Fruit fly (Drosophila melanogaster): ENCODE measurements around the gene agt.

The agt gene

dm6 chr3R:6659941-6660340 is at the start of gene agt:
agt (minus strand) TSS chr3R:6660100.
- TF ChIP-seq NC2β (GFP tag; optimal IDR thresholded peaks at IDR 0.05), result peak; percentile 3
- TF ChIP-seq CG12104 (GFP tag; optimal IDR thresholded peaks at IDR 0.05), result no peak
- no peak for TF ChIP-seq pum (GFP tag; optimal IDR thresholded peaks at IDR 0.05)
- TF ChIP-seq tup (GFP tag; optimal IDR thresholded peaks at IDR 0.05), result no peak
- no peak for TF ChIP-seq NK7.1 (GFP tag; optimal IDR thresholded peaks at IDR 0.05)
- peak; percentile 96 for TF ChIP-seq MBD-R2 (GFP tag; IDR thresholded peaks at IDR 0.05)
- TF ChIP-seq Taf1 (GFP tag; IDR thresholded peaks at IDR 0.05), result no peak
- peak; percentile 15 for TF ChIP-seq CG4617 (GFP tag; optimal IDR thresholded peaks at IDR 0.05; ENCODE audit: borderline replicate concordance)
- peak; percentile 49 for TF ChIP-seq CG12659 (GFP tag; optimal IDR thresholded peaks at IDR 0.05)
- TF ChIP-seq CG15011 (GFP tag; optimal IDR thresholded peaks at IDR 0.05), result no peak
- TF ChIP-seq luna (GFP tag; optimal IDR thresholded peaks at IDR 0.05), result no peak
- peak; percentile 98 for TF ChIP-seq CG12155 (GFP tag; optimal IDR thresholded peaks at IDR 0.05)
- no peak for TF ChIP-seq eyg (GFP tag; optimal IDR thresholded peaks at IDR 0.05)
- TF ChIP-seq CG9817 (tag; optimal IDR thresholded peaks at IDR 0.05), result peak; percentile 11
- no peak for TF ChIP-seq CG10543 (GFP tag; optimal IDR thresholded peaks at IDR 0.05)
- TF ChIP-seq CG18476 (GFP tag; optimal IDR thresholded peaks at IDR 0.05), result no peak
- TF ChIP-seq CG42726 (GFP tag; IDR thresholded peaks at IDR 0.05; ENCODE audit: partially characterized antibody), result 0 out of 2 replicates have a peak, but pooled peaks have one; percentile 28
- TF ChIP-seq CG15601 (tag; optimal IDR thresholded peaks at IDR 0.05), result peak; percentile 10
- TF ChIP-seq sens (GFP tag), result peak; percentile 17
- TF ChIP-seq CG6272 (GFP tag; IDR thresholded peaks at IDR 0.05), result no peak
- TF ChIP-seq CoRest (tag; optimal IDR thresholded peaks at IDR 0.05), result peak; percentile 52
- TF ChIP-seq Hey (tag; optimal IDR thresholded peaks at IDR 0.05), result no peak
- TF ChIP-seq Ravus (GFP tag; IDR thresholded peaks at IDR 0.05), result no peak
- peak; percentile 26 for TF ChIP-seq CG33213 (GFP tag; optimal IDR thresholded peaks at IDR 0.05)
- peak; percentile 80 for TF ChIP-seq CG3995 (GFP tag; optimal IDR thresholded peaks at IDR 0.05)
- no peak for TF ChIP-seq sc (optimal IDR thresholded peaks at IDR 0.05)
- no peak for TF ChIP-seq sc (GFP tag; optimal IDR thresholded peaks at IDR 0.05)
- no peak for TF ChIP-seq danr (GFP tag; IDR thresholded peaks at IDR 0.05)
- TF ChIP-seq HmgD (GFP tag; optimal IDR thresholded peaks at IDR 0.05), result peak; percentile 61
- TF ChIP-seq CG8290 (GFP tag; optimal IDR thresholded peaks at IDR 0.05), result peak; percentile 85
- TF ChIP-seq CG8290 (tag; optimal IDR thresholded peaks at IDR 0.05), result peak in 1 of 2 experiments; percentile 67
- peak; percentile 93 for TF ChIP-seq stwl (tag; optimal IDR thresholded peaks at IDR 0.05)
- TF ChIP-seq Ets97D (GFP tag; optimal IDR thresholded peaks at IDR 0.05), result peak; percentile 56
- peak; percentile 42; the same call in 1 of the 3 replicates for TF ChIP-seq knrl (GFP tag; IDR thresholded peaks at IDR 0.05; ENCODE audit: partially characterized antibody)
- TF ChIP-seq slp2 (GFP tag; optimal IDR thresholded peaks at IDR 0.05), result no peak
- TF ChIP-seq nmo (GFP tag; optimal IDR thresholded peaks at IDR 0.05), result peak; percentile 28
- TF ChIP-seq pita (GFP tag; optimal IDR thresholded peaks at IDR 0.05), result peak; percentile 79
- TF ChIP-seq CG13424 (tag; optimal IDR thresholded peaks at IDR 0.05), result peak; percentile 0
- TF ChIP-seq CG12219 (GFP tag; optimal IDR thresholded peaks at IDR 0.05), result no peak
- peak; percentile 3 for TF ChIP-seq Nf-YB (GFP tag; optimal IDR thresholded peaks at IDR 0.05)
- no peak for TF ChIP-seq CG2889 (GFP tag; IDR thresholded peaks at IDR 0.05)
- no peak for TF ChIP-seq CG15479 (GFP tag; optimal IDR thresholded peaks at IDR 0.05)
- TF ChIP-seq CG10147 (GFP tag; optimal IDR thresholded peaks at IDR 0.05), result no peak
- no peak for TF ChIP-seq cas (GFP tag; IDR thresholded peaks at IDR 0.05)
- TF ChIP-seq CG2199 (GFP tag; IDR thresholded peaks at IDR 0.05), result 0 out of 3 replicates have a peak, but pooled peaks have one; percentile 60
- peak; percentile 71 for TF ChIP-seq CTCF (GFP tag; optimal IDR thresholded peaks at IDR 0.05)
- no peak for TF ChIP-seq ssp (GFP tag; IDR thresholded peaks at IDR 0.05)
- peak; percentile 25 for TF ChIP-seq Nf-YC (tag; optimal IDR thresholded peaks at IDR 0.05)
- peak; percentile 21; the same call in 1 of the 2 replicates for TF ChIP-seq Scr (GFP tag; IDR thresholded peaks at IDR 0.05; ENCODE audit: partially characterized antibody)
- TF ChIP-seq YL-1 (GFP tag; optimal IDR thresholded peaks at IDR 0.05), result peak; percentile 66
- peak; percentile 48; the same call in 2 of the 3 replicates for TF ChIP-seq row (GFP tag; IDR thresholded peaks at IDR 0.05)
- TF ChIP-seq onecut (GFP tag; IDR thresholded peaks at IDR 0.05), result no peak

All from whole organism, embryonic.